Worm (Caenorhabditis elegans): Measurements from ENCODE around the gene attf-3.

ce11 chrIII:25582-25996 is 60.6 kb downstream of the attf-3 start:
- TF ChIP-seq blmp-1 (tag; optimal IDR thresholded peaks at IDR 0.05; ENCODE audit: insufficient read depth) (no peak), ztf-11 (tag; optimal IDR thresholded peaks at IDR 0.05) (no peak), nhr-11 (tag; optimal IDR thresholded peaks at IDR 0.05) (no peak), lin-39 (tag; optimal IDR thresholded peaks at IDR 0.05) (no peak), unc-62 (GFP tag; optimal IDR thresholded peaks at IDR 0.05) (no peak), peb-1 (tag; optimal IDR thresholded peaks at IDR 0.05) (no peak), ceh-82 (tag; optimal IDR thresholded peaks at IDR 0.05) (peak; percentile 17), zag-1 (tag; optimal IDR thresholded peaks at IDR 0.05) (peak; percentile 74), F13H6.1 (tag; optimal IDR thresholded peaks at IDR 0.05) (peak; percentile 77), elt-3 (tag; optimal IDR thresholded peaks at IDR 0.05) (no peak), mdl-1 (tag; optimal IDR thresholded peaks at IDR 0.05) (peak; percentile 72 to 85), ztf-4 (tag; optimal IDR thresholded peaks at IDR 0.05) (peak; percentile 47), aly-2 (tag; optimal IDR thresholded peaks at IDR 0.05) (no peak), snpc-4 (tag; optimal IDR thresholded peaks at IDR 0.05) (no peak)

Measured in whole organism, L2 larva.